Fruit fly (Drosophila melanogaster) whole organism, embryonic: ENCODE measurements around the gene CG43051.

Experiments used
- ATbp ChIP-seq: fragments of 200-800 bp; sonication (Bioruptor generic); optimal IDR thresholded peaks from 2 replicates; lab custom pipeline; 2017; ENCODE audit warnings: missing biosample characterization, mild to moderate bottlenecking, missing genetic modification characterization, missing genetic modification reagents
- Atf3 ChIP-seq: fragments of 200-800 bp; sonication (Bioruptor generic); optimal IDR thresholded peaks from 3 replicates; lab custom pipeline; 2016; ENCODE audit warnings: missing biosample characterization, missing genetic modification characterization
- Awh ChIP-seq: fragments of 200-800 bp; sonication (Bioruptor generic); IDR thresholded peaks from 2 replicates; pipeline ENCODE4, ENCODE4 v1.3.6; 2022; ENCODE audit warnings: missing biosample characterization, missing genetic modification characterization
- CG10366 ChIP-seq: fragments of 200-800 bp; sonication (Bioruptor generic); IDR thresholded peaks from 2 replicates; pipeline ENCODE4 v1.3.6; 2022; ENCODE audit warnings: missing biosample characterization, missing genetic modification characterization
- CG10654 ChIP-seq: fragments of 200-800 bp; sonication (Bioruptor generic); optimal IDR thresholded peaks from 2 replicates; lab custom pipeline; 2016; ENCODE audit warnings: missing biosample characterization, missing genetic modification characterization
- CG13424 ChIP-seq: fragments of 200-800 bp; sonication (Bioruptor generic); optimal IDR thresholded peaks from 2 replicates; lab custom pipeline; 2019; ENCODE audit warnings: missing biosample characterization, mild to moderate bottlenecking, missing genetic modification characterization, moderate library complexity
- CG14050 ChIP-seq: fragments of 200-800 bp; sonication (Bioruptor generic); IDR thresholded peaks from 3 replicates; pipeline ENCODE4 v1.3.6; 2022; ENCODE audit warnings: missing biosample characterization, missing genetic modification characterization
- CG14965 ChIP-seq: fragments of 200-800 bp; sonication (Bioruptor generic); optimal IDR thresholded peaks from 2 replicates; lab custom pipeline; 2016; ENCODE audit warnings: missing biosample characterization, missing genetic modification characterization, borderline replicate concordance
- CG15601 ChIP-seq: fragments of 200-800 bp; sonication (Bioruptor generic); optimal IDR thresholded peaks from 3 replicates; lab custom pipeline; 2019; ENCODE audit warnings: missing biosample characterization, mild to moderate bottlenecking, missing genetic modification characterization, moderate library complexity
- CG3726 ChIP-seq: fragments of 200-800 bp; sonication (Bioruptor generic); IDR thresholded peaks from 3 replicates; pipeline ENCODE4, ENCODE4 v1.3.6; 2022; ENCODE audit warnings: missing biosample characterization, missing genetic modification characterization
- CG4282 ChIP-seq: fragments of 200-800 bp; sonication (Bioruptor generic); optimal IDR thresholded peaks from 2 replicates; lab custom pipeline; 2016; ENCODE audit warnings: missing biosample characterization, missing genetic modification characterization
- CG4707 ChIP-seq: fragments of 200-800 bp; sonication (Bioruptor generic); optimal IDR thresholded peaks from 2 replicates; lab custom pipeline; 2018; ENCODE audit warnings: missing biosample characterization, mild to moderate bottlenecking, missing genetic modification characterization, moderate library complexity
- CG5180 ChIP-seq: fragments of 200-800 bp; sonication (Bioruptor generic); optimal IDR thresholded peaks from 3 replicates; lab custom pipeline; 2017; ENCODE audit warnings: missing biosample characterization, missing genetic modification characterization, mild to moderate bottlenecking, moderate library complexity, missing genetic modification reagents
- CG6654 ChIP-seq: fragments of 200-800 bp; sonication (Bioruptor generic); optimal IDR thresholded peaks from 2 replicates; lab custom pipeline; 2017; ENCODE audit warnings: missing biosample characterization, mild to moderate bottlenecking, missing genetic modification characterization
- CG8281 ChIP-seq: fragments of 200-800 bp; sonication (Bioruptor generic); optimal IDR thresholded peaks from 2 replicates; lab custom pipeline; 2018; ENCODE audit warnings: missing biosample characterization, mild to moderate bottlenecking, missing genetic modification characterization, moderate library complexity
- CG8290 ChIP-seq, 3 experiments: fragments of 200-800 bp; sonication (Bioruptor generic); optimal IDR thresholded peaks; 2 replicates each; lab custom pipeline; 2016 to 2019; ENCODE audit warnings: missing biosample characterization in 3 of 3, missing genetic modification characterization in 3 of 3, mild to moderate bottlenecking in 2 of 3, moderate library complexity in 1 of 3
- CG8924 ChIP-seq: fragments of 200-800 bp; optimal IDR thresholded peaks from 3 replicates; lab custom pipeline; 2019; ENCODE audit warnings: missing biosample characterization, mild to moderate bottlenecking, missing genetic modification characterization, moderate library complexity
- CG9215 ChIP-seq: fragments of 200-800 bp; sonication (Bioruptor generic); IDR thresholded peaks from 2 replicates; pipeline ENCODE4 v1.3.6; 2022; ENCODE audit warnings: missing biosample characterization, missing genetic modification characterization
- CTCF ChIP-seq: fragments of 200-800 bp; sonication (Bioruptor generic); optimal IDR thresholded peaks from 2 replicates; lab custom pipeline; 2017; ENCODE audit warnings: missing biosample characterization, mild to moderate bottlenecking, missing genetic modification characterization, moderate library complexity
- Dek ChIP-seq: fragments of 200-800 bp; sonication (Bioruptor generic); optimal IDR thresholded peaks from 3 replicates; lab custom pipeline; 2019; ENCODE audit warnings: missing biosample characterization, mild to moderate bottlenecking, missing genetic modification characterization, moderate library complexity
- Dref ChIP-seq: fragments of 200-800 bp; sonication (Bioruptor generic); IDR thresholded peaks from 2 replicates; pipeline ENCODE4 v1.3.6; 2022; ENCODE audit warnings: missing biosample characterization, missing genetic modification characterization
- E2f2 ChIP-seq: fragments of 200-800 bp; sonication (Bioruptor generic); IDR thresholded peaks from 2 replicates; pipeline ENCODE4 v1.3.6; 2022; ENCODE audit warnings: missing biosample characterization, missing genetic modification characterization
- Ets97D ChIP-seq: fragments of 200-800 bp; sonication (Bioruptor generic); optimal IDR thresholded peaks from 3 replicates; lab custom pipeline; 2016; ENCODE audit warnings: missing biosample characterization, missing genetic modification characterization
- Fer3 ChIP-seq: fragments of 200-800 bp; sonication (Bioruptor generic); optimal IDR thresholded peaks from 2 replicates; lab custom pipeline; 2018; ENCODE audit warnings: missing biosample characterization, mild to moderate bottlenecking, missing genetic modification characterization, moderate library complexity
- Gug ChIP-seq: fragments of 200-800 bp; sonication (Bioruptor generic); IDR thresholded peaks from 4 replicates; pipeline ENCODE4 v1.3.6; 2022; ENCODE audit warnings: missing biosample characterization, missing genetic modification characterization
- Hmr ChIP-seq: fragments of 200-800 bp; sonication (Bioruptor generic); optimal IDR thresholded peaks from 3 replicates; lab custom pipeline; 2017; ENCODE audit warnings: mild to moderate bottlenecking, missing biosample characterization, missing genetic modification reagents, missing genetic modification characterization
- Kr ChIP-seq: fragments of 200-800 bp; sonication (Bioruptor generic); optimal IDR thresholded peaks from 2 replicates; lab custom pipeline; 2017; ENCODE audit warnings: missing biosample characterization, mild to moderate bottlenecking, missing genetic modification characterization
- Lpt ChIP-seq: fragments of >200 bp; optimal IDR thresholded peaks from 2 replicates; lab custom pipeline; 2018; ENCODE audit warnings: missing biosample characterization, missing genetic modification characterization
- Max ChIP-seq: fragments of 200-800 bp; sonication (Bioruptor generic); optimal IDR thresholded peaks from 2 replicates; lab custom pipeline; 2016; ENCODE audit warnings: missing biosample characterization, mild to moderate bottlenecking, missing genetic modification characterization
- Optix ChIP-seq: fragments of 200-800 bp; sonication (Bioruptor generic); IDR thresholded peaks from 3 replicates; pipeline ENCODE4 v1.3.6; 2022; ENCODE audit warnings: missing biosample characterization, missing genetic modification characterization
- Ptx1 ChIP-seq: fragments of 200-800 bp; sonication (Bioruptor generic); IDR thresholded peaks from 2 replicates; pipeline ENCODE4 v1.3.6; 2022; ENCODE audit warnings: missing biosample characterization, missing genetic modification characterization
- Rx ChIP-seq: fragments of 200-800 bp; sonication (Bioruptor generic); IDR thresholded peaks from 2 replicates; pipeline ENCODE4 v1.3.6; 2022; ENCODE audit warnings: missing biosample characterization, missing genetic modification characterization
- ash1 ChIP-seq: fragments of 200-800 bp; sonication (Bioruptor generic); optimal IDR thresholded peaks from 2 replicates; lab custom pipeline; 2018; ENCODE audit warnings: missing biosample characterization, mild to moderate bottlenecking, missing genetic modification characterization
- bab2 ChIP-seq: fragments of 200-800 bp; sonication (Bioruptor generic); optimal IDR thresholded peaks from 2 replicates; lab custom pipeline; 2016; ENCODE audit warnings: missing biosample characterization, missing genetic modification characterization
- da ChIP-seq: fragments of 200-800 bp; sonication (Bioruptor generic); optimal IDR thresholded peaks from 2 replicates; lab custom pipeline; 2016; ENCODE audit warnings: missing biosample characterization, missing genetic modification characterization
- exex ChIP-seq: fragments of 200-800 bp; sonication (Bioruptor generic); optimal IDR thresholded peaks from 4 replicates; lab custom pipeline; 2018; ENCODE audit warnings: missing biosample characterization, mild to moderate bottlenecking, missing genetic modification characterization, moderate library complexity
- fu2 ChIP-seq: fragments of 200-800 bp; sonication (Bioruptor generic); optimal IDR thresholded peaks from 2 replicates; lab custom pipeline; 2016; ENCODE audit warnings: missing biosample characterization, missing genetic modification characterization
- gsb-n ChIP-seq: fragments of 200-800 bp; sonication (Bioruptor generic); optimal IDR thresholded peaks from 3 replicates; lab custom pipeline; 2018; ENCODE audit warnings: missing biosample characterization, mild to moderate bottlenecking, missing genetic modification characterization
- gt ChIP-seq: fragments of 200-800 bp; sonication (Bioruptor generic); IDR thresholded peaks from 2 replicates; pipeline ENCODE4 v1.3.6; 2022; ENCODE audit warnings: missing biosample characterization, missing genetic modification characterization
- hb ChIP-seq: fragments of 200-800 bp; sonication (Bioruptor generic); IDR thresholded peaks from 3 replicates; pipeline ENCODE4 v1.3.6; 2022; ENCODE audit warnings: missing biosample characterization, missing genetic modification characterization; ENCODE audit not compliant: partially characterized antibody
- hkb ChIP-seq, 2 experiments: fragments of 200-800 bp in 1 of 2; fragments of >200 bp in 1 of 2; sonication (Bioruptor generic) in 1 of 2; IDR thresholded peaks in 1 of 2; optimal IDR thresholded peaks in 1 of 2; 2 replicates each; pipeline versions ENCODE4 v1.3.6 to Lab custom; 2017 to 2022; ENCODE audit warnings: missing biosample characterization in 1 of 2, missing genetic modification characterization in 1 of 2
- lilli ChIP-seq: fragments of 200-800 bp; sonication (Bioruptor generic); optimal IDR thresholded peaks from 3 replicates; lab custom pipeline; 2016; ENCODE audit warnings: missing biosample characterization, missing genetic modification characterization
- mirr ChIP-seq: fragments of 200-800 bp; sonication (Bioruptor generic); optimal IDR thresholded peaks from 3 replicates; lab custom pipeline; 2018; ENCODE audit warnings: missing biosample characterization, mild to moderate bottlenecking, missing genetic modification characterization
- nerfin-1 ChIP-seq: fragments of 200-800 bp; sonication (Bioruptor generic); optimal IDR thresholded peaks from 3 replicates; lab custom pipeline; 2019; ENCODE audit warnings: missing biosample characterization, mild to moderate bottlenecking, missing genetic modification characterization, moderate library complexity
- nom ChIP-seq: fragments of 200-800 bp; sonication (Bioruptor generic); optimal IDR thresholded peaks from 2 replicates; lab custom pipeline; 2017; ENCODE audit warnings: missing biosample characterization, missing genetic modification characterization, mild to moderate bottlenecking, moderate library complexity, missing genetic modification reagents
- pita ChIP-seq: fragments of 200-800 bp; sonication (Bioruptor generic); optimal IDR thresholded peaks from 2 replicates; lab custom pipeline; 2017; ENCODE audit warnings: missing biosample characterization, mild to moderate bottlenecking, missing genetic modification characterization
- salm ChIP-seq: fragments of 200-800 bp; sonication (Bioruptor generic); optimal IDR thresholded peaks from 2 replicates; lab custom pipeline; 2018; ENCODE audit warnings: missing biosample characterization, mild to moderate bottlenecking, missing genetic modification characterization
- sens ChIP-seq: fragments of 200-800 bp; sonication (Bioruptor generic); peaks from one replicate; lab custom pipeline; 2016; ENCODE audit warnings: missing biosample characterization, missing genetic modification characterization
- toy ChIP-seq: fragments of 200-800 bp; sonication (Bioruptor generic); IDR thresholded peaks from 2 replicates; pipeline ENCODE4 v1.3.6; 2022; ENCODE audit warnings: missing biosample characterization, missing genetic modification characterization
- twi ChIP-seq: fragments of 200-800 bp; optimal IDR thresholded peaks from 2 replicates; lab custom pipeline; 2019; ENCODE audit warnings: missing biosample characterization, mild to moderate bottlenecking, missing genetic modification characterization, moderate library complexity
- unc-4 ChIP-seq: fragments of 200-800 bp; sonication (Bioruptor generic); IDR thresholded peaks from 2 replicates; pipeline ENCODE4 v1.3.6; 2022; ENCODE audit warnings: missing biosample characterization, missing genetic modification characterization; ENCODE audit not compliant: partially characterized antibody
- wdn ChIP-seq: fragments of 200-800 bp; sonication (Bioruptor generic); IDR thresholded peaks from 2 replicates; pipeline ENCODE4 v1.3.6; 2022; ENCODE audit warnings: missing biosample characterization, missing genetic modification characterization

The CG43051 gene

DNA sequence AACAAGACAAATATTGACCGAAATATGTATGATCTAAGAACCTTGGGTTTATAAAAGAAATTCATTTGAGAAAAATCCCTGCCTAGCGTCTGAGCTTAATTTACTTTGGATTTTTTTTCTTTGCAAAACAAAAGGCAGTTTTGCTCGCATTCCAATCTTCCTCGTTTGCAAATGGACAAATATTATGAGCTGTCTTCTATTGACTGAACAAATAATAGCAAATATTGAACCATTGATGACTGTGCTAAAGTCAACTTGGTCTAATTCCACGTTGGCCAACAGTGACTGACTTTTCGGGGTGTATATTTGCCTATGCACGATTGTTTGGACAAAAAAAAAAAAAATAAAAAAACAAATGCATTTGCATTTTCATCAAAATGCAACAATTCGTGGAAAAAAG lies 1.7 kb downstream of the CG43051 start (continued):
- TF ChIP-seq ATbp (GFP tag; lab: Kevin White, UChicago): peak; percentile 74
- TF ChIP-seq Ptx1 (GFP tag; lab: Robert Waterston, UW): no peak
- no peak for TF ChIP-seq hb (GFP tag; lab: Robert Waterston, UW)
- TF ChIP-seq Dek (tag; lab: Kevin White, UChicago): no peak
- TF ChIP-seq Max (GFP tag; lab: Kevin White, UChicago): no peak
- TF ChIP-seq CG10366 (GFP tag; lab: Robert Waterston, UW): peak; percentile 22; the same call in 1 of the 2 replicates
- TF ChIP-seq CG8281: no peak
- TF ChIP-seq Atf3: no peak
- TF ChIP-seq Dref: no peak
- no peak for TF ChIP-seq exex (tag; lab: Kevin White, UChicago)
- TF ChIP-seq Kr: no peak
- TF ChIP-seq CG14050 (GFP tag; lab: Robert Waterston, UW): no peak
- TF ChIP-seq fu2 (GFP tag; lab: Kevin White, UChicago): no peak
- no peak for TF ChIP-seq mirr (GFP tag; lab: Kevin White, UChicago)
- TF ChIP-seq Hmr: peak; percentile 30
- no peak for TF ChIP-seq gsb-n
- TF ChIP-seq hkb (optimal IDR thresholded peaks at IDR 0.05; lab: Kevin White, UChicago): no peak
- peak; percentile 12; the same call in 1 of the 2 replicates for TF ChIP-seq hkb (GFP tag; IDR thresholded peaks at IDR 0.05; lab: Robert Waterston, UW)
- peak; percentile 47 for TF ChIP-seq bab2 (GFP tag; lab: Kevin White, UChicago)
- peak; percentile 18 for TF ChIP-seq CG13424 (tag; lab: Kevin White, UChicago)
- no peak for TF ChIP-seq CG8290 (GFP tag; optimal IDR thresholded peaks at IDR 0.05; lab: Kevin White, UChicago)
- TF ChIP-seq CG8290 (tag; optimal IDR thresholded peaks at IDR 0.05; lab: Kevin White, UChicago): peak in 1 of 2 experiments; percentile 32
- peak; percentile 52 for TF ChIP-seq sens (GFP tag; lab: Kevin White, UChicago)
- no peak for TF ChIP-seq wdn
- TF ChIP-seq Fer3 (tag; lab: Kevin White, UChicago): peak; percentile 23
- no peak for TF ChIP-seq nom (GFP tag; lab: Kevin White, UChicago)
- TF ChIP-seq E2f2 (GFP tag; lab: Robert Waterston, UW): no peak
- TF ChIP-seq ash1 (GFP tag; lab: Kevin White, UChicago): no peak
- no peak for TF ChIP-seq CTCF (GFP tag; lab: Kevin White, UChicago)
- no peak for TF ChIP-seq CG10654 (GFP tag; lab: Kevin White, UChicago)
- TF ChIP-seq pita: no peak
- TF ChIP-seq CG14965: no peak
- no peak for TF ChIP-seq CG3726 (GFP tag; lab: Robert Waterston, UW)
- TF ChIP-seq CG8924 (tag; lab: Kevin White, UChicago): no peak
- TF ChIP-seq twi (tag; lab: Kevin White, UChicago): no peak
- TF ChIP-seq CG5180 (GFP tag; lab: Kevin White, UChicago): no peak
- no peak for TF ChIP-seq toy (GFP tag; lab: Robert Waterston, UW)
- TF ChIP-seq CG9215 (GFP tag; lab: Robert Waterston, UW): no peak
- TF ChIP-seq CG4282 (GFP tag; lab: Kevin White, UChicago): no peak
- TF ChIP-seq CG15601 (tag; lab: Kevin White, UChicago): no peak
- TF ChIP-seq gt (GFP tag; lab: Robert Waterston, UW): no peak
- no peak for TF ChIP-seq salm
- TF ChIP-seq lilli: no peak
- TF ChIP-seq Lpt (GFP tag; lab: Kevin White, UChicago): no peak
- peak; percentile 21 for TF ChIP-seq CG4707
- no peak for TF ChIP-seq Gug (GFP tag; lab: Robert Waterston, UW)
- no peak for TF ChIP-seq unc-4 (GFP tag; lab: Robert Waterston, UW)
- no peak; the same call in 1 of the 2 replicates for TF ChIP-seq Awh
- TF ChIP-seq CG6654 (GFP tag; lab: Kevin White, UChicago): no peak
- no peak for TF ChIP-seq Rx (GFP tag; lab: Robert Waterston, UW)
- TF ChIP-seq Ets97D (GFP tag; lab: Kevin White, UChicago): no peak
- no peak for TF ChIP-seq Optix
- no peak for TF ChIP-seq nerfin-1 (tag; lab: Kevin White, UChicago)
- no peak for TF ChIP-seq da (GFP tag; lab: Kevin White, UChicago)
